Worm (Caenorhabditis elegans) whole organism, L4 larva: Measurements from ENCODE around the gene F54F2.6.
A peak's percentile ranks its signal among the peaks of the same experiment; 100 is the strongest.

Source experiments
- D1046.2 ChIP-seq: fragments of 200-800 bp; sonication (Bioruptor generic); IDR thresholded peaks from 2 replicates; pipeline ENCODE4 v1.3.6; 2022; ENCODE audit warnings: missing genetic modification characterization, missing compliant biosample characterization
- F26F4.8 ChIP-seq: fragments of 200-800 bp; sonication (Bioruptor generic); conservative IDR thresholded peaks from 2 replicates; pipeline ENCODE4 v1.3.6; 2022; ENCODE audit warnings: missing genetic modification characterization, missing compliant biosample characterization
- R02D3.7 ChIP-seq: fragments of 150-350 bp; sonication (generic microtip); optimal IDR thresholded peaks from 3 replicates; lab custom pipeline; 2014; ENCODE audit warnings: missing biosample characterization, missing genetic modification characterization
- T26A8.4 ChIP-seq: fragments of 200-800 bp; sonication (Bioruptor generic); IDR thresholded peaks from 2 replicates; pipeline ENCODE4 v1.3.6; 2022; ENCODE audit warnings: missing genetic modification characterization, missing compliant biosample characterization
- Y75B8A.6 ChIP-seq: fragments of 200-800 bp; sonication (Bioruptor generic); IDR thresholded peaks from 2 replicates; pipeline ENCODE4 v1.3.6; 2022; ENCODE audit warnings: missing genetic modification reagents, missing genetic modification characterization, missing compliant biosample characterization
- ZK337.2 ChIP-seq: fragments of 200-800 bp; sonication (Bioruptor generic); IDR thresholded peaks from 2 replicates; pipeline ENCODE4 v1.3.6; 2022; ENCODE audit warnings: missing genetic modification reagents, missing genetic modification characterization, missing compliant biosample characterization
- aha-1 ChIP-seq: fragments of 150-350 bp; peaks from one replicate; lab custom pipeline; 2014; ENCODE audit warnings: missing biosample characterization, missing genetic modification characterization
- ceh-28 ChIP-seq: fragments of 150-350 bp; optimal IDR thresholded peaks from 2 replicates; lab custom pipeline; 2014; ENCODE audit warnings: missing biosample characterization, missing genetic modification reagents, missing genetic modification characterization
- ceh-44 ChIP-seq: fragments of 200-800 bp; sonication (Bioruptor generic); IDR thresholded peaks from 2 replicates; pipeline ENCODE4 v1.3.6; 2022; ENCODE audit warnings: missing genetic modification reagents, missing genetic modification characterization, missing compliant biosample characterization
- ctbp-1 ChIP-seq: fragments of 200-800 bp; sonication (Bioruptor generic); IDR thresholded peaks from 2 replicates; pipeline ENCODE4 v1.3.6; 2022; ENCODE audit warnings: missing genetic modification reagents, missing genetic modification characterization, missing compliant biosample characterization
- duxl-1 ChIP-seq: sonication (generic microtip); optimal IDR thresholded peaks from 2 replicates; lab custom pipeline; 2016; ENCODE audit warnings: mild to moderate bottlenecking, missing genetic modification characterization, moderate library complexity, missing compliant biosample characterization; ENCODE audit not compliant: poor library complexity
- egl-43 ChIP-seq: fragments of 200-800 bp; sonication (Bioruptor generic); IDR thresholded peaks from 2 replicates; pipeline ENCODE4 v1.3.6; 2022; ENCODE audit warnings: missing genetic modification reagents, missing genetic modification characterization, missing compliant biosample characterization
- fkh-10 ChIP-seq: fragments of 150-350 bp; optimal IDR thresholded peaks from 2 replicates; lab custom pipeline; 2014; ENCODE audit warnings: missing biosample characterization, missing genetic modification reagents, missing genetic modification characterization
- hlh-30 ChIP-seq: sonication (generic microtip); optimal IDR thresholded peaks from 2 replicates; lab custom pipeline; 2017; ENCODE audit warnings: antibody characterized with exemption, mild to moderate bottlenecking, missing genetic modification characterization, missing compliant biosample characterization; ENCODE audit not compliant: insufficient read depth
- hmg-1.1 ChIP-seq: fragments of 200-800 bp; sonication (Bioruptor generic); IDR thresholded peaks from 2 replicates; pipeline ENCODE4 v1.3.6; 2022; ENCODE audit warnings: missing genetic modification reagents, missing genetic modification characterization, missing compliant biosample characterization
- lim-7 ChIP-seq: fragments of 200-800 bp; sonication (Bioruptor generic); IDR thresholded peaks from 2 replicates; pipeline ENCODE4 v1.3.6; 2022; ENCODE audit warnings: missing genetic modification characterization, missing compliant biosample characterization
- lin-15B ChIP-seq: fragments of 150-350 bp; sonication (generic microtip); optimal IDR thresholded peaks from 3 replicates; lab custom pipeline; 2014; ENCODE audit warnings: missing biosample characterization, missing genetic modification characterization
- lir-3 ChIP-seq: sonication (generic microtip); optimal IDR thresholded peaks from 2 replicates; lab custom pipeline; 2016; ENCODE audit warnings: mild to moderate bottlenecking, missing genetic modification characterization, missing compliant biosample characterization
- madf-5 ChIP-seq, 2 experiments: fragments of 200-800 bp; sonication (Bioruptor generic); IDR thresholded peaks; 2 replicates each; pipeline ENCODE4 v1.3.6; 2022; ENCODE audit warnings: missing compliant biosample characterization in 2 of 2, missing genetic modification characterization in 2 of 2
- mes-2 ChIP-seq: sonication (generic microtip); optimal IDR thresholded peaks from 2 replicates; lab custom pipeline; 2016; ENCODE audit warnings: missing genotype, mild to moderate bottlenecking, missing genetic modification characterization, missing compliant biosample characterization; ENCODE audit not compliant: poor library complexity, severe bottlenecking
- mxl-2 ChIP-seq: fragments of 200-800 bp; sonication (Bioruptor generic); conservative IDR thresholded peaks from 2 replicates; pipeline ENCODE4 v1.3.6; 2022; ENCODE audit warnings: missing genetic modification reagents, missing genetic modification characterization, missing compliant biosample characterization
- mxl-3 ChIP-seq: fragments of 200-800 bp; sonication (Bioruptor generic); optimal IDR thresholded peaks from 2 replicates; lab custom pipeline; 2018; ENCODE audit warnings: mild to moderate bottlenecking, missing genetic modification characterization, missing compliant biosample characterization
- nhr-10 ChIP-seq: fragments of 150-350 bp; optimal IDR thresholded peaks from 2 replicates; lab custom pipeline; 2014; ENCODE audit warnings: missing biosample characterization, missing genetic modification characterization
- nhr-41 ChIP-seq: fragments of 200-800 bp; sonication (Bioruptor generic); IDR thresholded peaks from 2 replicates; pipeline ENCODE4 v1.3.6; 2022; ENCODE audit warnings: missing genetic modification reagents, missing genetic modification characterization, missing compliant biosample characterization
- nhr-6 ChIP-seq: fragments of 150-350 bp; optimal IDR thresholded peaks from 2 replicates; lab custom pipeline; 2014; ENCODE audit warnings: missing biosample characterization, missing genetic modification characterization
- pha-4 ChIP-seq, 2 experiments: fragments of 150-350 bp in 1 of 2; fragments of 200-800 bp in 1 of 2; sonication (Bioruptor generic) in 1 of 2; IDR thresholded peaks in 1 of 2; optimal IDR thresholded peaks in 1 of 2; 2 replicates each; pipeline versions ENCODE4 v1.3.6 to Lab custom; 2014 to 2022; ENCODE audit warnings: missing genetic modification characterization in 2 of 2, missing genetic modification reagents in 2 of 2, missing biosample characterization in 1 of 2, missing compliant biosample characterization in 1 of 2
- skn-1 ChIP-seq: fragments of 150-350 bp; optimal IDR thresholded peaks from 2 replicates; lab custom pipeline; 2014; ENCODE audit warnings: missing biosample characterization, missing genetic modification characterization
- unc-39 ChIP-seq: sonication (generic microtip); optimal IDR thresholded peaks from 2 replicates; lab custom pipeline; 2017; ENCODE audit warnings: missing biosample characterization, missing genetic modification characterization
- unc-62 ChIP-seq, 3 experiments: fragments of 150-350 bp in 1 of 3; sonication (generic microtip); optimal IDR thresholded peaks in 2 of 3; peaks in 1 of 3; 1 replicate in 1 of 3; 2 replicates in 2 of 3; lab custom pipeline; 2014 to 2017; ENCODE audit warnings: missing biosample characterization in 3 of 3, missing genetic modification characterization in 3 of 3, missing genetic modification reagents in 3 of 3, missing genotype in 1 of 3
- vab-7 ChIP-seq: fragments of 200-800 bp; sonication (Bioruptor generic); IDR thresholded peaks from 2 replicates; pipeline ENCODE4 v1.3.6; 2022; ENCODE audit warnings: missing genetic modification reagents, missing genetic modification characterization, missing compliant biosample characterization
- zag-1 ChIP-seq: fragments of 150-350 bp; optimal IDR thresholded peaks from 2 replicates; lab custom pipeline; 2014; ENCODE audit warnings: missing biosample characterization, missing genetic modification characterization
- zfp-2 ChIP-seq: sonication (generic microtip); optimal IDR thresholded peaks from 2 replicates; lab custom pipeline; 2016; ENCODE audit warnings: mild to moderate bottlenecking, missing genetic modification characterization, missing compliant biosample characterization
- zfp-3 ChIP-seq: fragments of 200-800 bp; sonication (Bioruptor generic); conservative IDR thresholded peaks from 2 replicates; pipeline ENCODE4 v1.3.6; 2022; ENCODE audit warnings: missing genetic modification reagents, missing genetic modification characterization, missing compliant biosample characterization
- zip-2 ChIP-seq: fragments of 150-350 bp; optimal IDR thresholded peaks from 2 replicates; lab custom pipeline; 2014; ENCODE audit warnings: missing biosample characterization, missing genetic modification characterization
- ztf-7 ChIP-seq: fragments of 150-350 bp; optimal IDR thresholded peaks from 2 replicates; lab custom pipeline; 2014; ENCODE audit warnings: missing biosample characterization, missing genetic modification characterization

Gene F54F2.6

DNA sequence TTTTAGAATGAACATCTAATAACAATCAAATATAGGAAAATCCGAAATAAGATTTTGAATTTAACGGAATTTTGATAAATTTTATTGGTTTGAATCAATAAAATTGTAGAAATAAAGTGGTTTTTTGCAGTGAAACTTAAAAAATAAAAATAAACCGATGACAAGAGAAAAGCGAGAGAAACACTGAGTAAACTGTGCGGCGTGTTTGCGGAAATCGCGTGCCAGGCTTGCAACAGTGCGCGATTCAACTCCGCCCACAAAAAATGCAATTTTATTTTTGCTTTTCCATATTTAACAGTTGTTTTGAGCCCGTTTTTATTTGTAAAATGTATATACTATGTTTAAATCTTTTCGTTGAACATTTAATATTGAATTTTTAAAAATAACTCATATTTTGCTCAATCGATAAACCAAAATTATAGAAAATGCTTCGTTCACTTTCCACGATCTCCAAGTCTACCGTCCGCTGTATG lies 32.6 kb downstream of the F54F2.6 start, which contains the start of gene mtss-1 (continued):
- peak; percentile 39; the same call in 1 of the 2 replicates for TF ChIP-seq pha-4 (GFP tag; IDR thresholded peaks at IDR 0.05; lab: Robert Waterston, UW)
- TF ChIP-seq pha-4 (tag; optimal IDR thresholded peaks at IDR 0.05; lab: Kevin White, UChicago): no peak
- TF ChIP-seq madf-5 (GFP tag; IDR thresholded peaks at IDR 0.05; lab: Robert Waterston, UW): no peak
- TF ChIP-seq egl-43 (GFP tag; lab: Robert Waterston, UW): no peak
- TF ChIP-seq ZK337.2 (GFP tag; lab: Robert Waterston, UW): no peak
- no peak for TF ChIP-seq vab-7
- no peak for TF ChIP-seq ceh-44 (GFP tag; lab: Robert Waterston, UW)
- TF ChIP-seq nhr-41 (GFP tag; lab: Robert Waterston, UW): no peak
- TF ChIP-seq mxl-3 (GFP tag; lab: Kevin White, UChicago): peak; percentile 13
- TF ChIP-seq Y75B8A.6 (GFP tag; lab: Robert Waterston, UW): no peak
- no peak for TF ChIP-seq nhr-10
- TF ChIP-seq mes-2: peak; percentile 86
- TF ChIP-seq lin-15B (tag; lab: Kevin White, UChicago): no peak
- no peak for TF ChIP-seq ceh-28 (tag; lab: Kevin White, UChicago)
- peak; percentile 65 for TF ChIP-seq hmg-1.1
- peak; percentile 51 for TF ChIP-seq ztf-7 (tag; lab: Kevin White, UChicago)
- TF ChIP-seq zfp-3: no peak
- 0 out of 2 replicates have a peak, but pooled peaks have one; percentile 35 for TF ChIP-seq T26A8.4 (GFP tag; lab: Robert Waterston, UW)
- TF ChIP-seq skn-1: no peak
- no peak for TF ChIP-seq mxl-2 (GFP tag; lab: Robert Waterston, UW)
- TF ChIP-seq unc-62 (GFP tag; optimal IDR thresholded peaks at IDR 0.05 in 1 of 2; lab: Kevin White, UChicago): no peak
- TF ChIP-seq unc-62 (tag; optimal IDR thresholded peaks at IDR 0.05; lab: Kevin White, UChicago): no peak
- no peak for TF ChIP-seq lir-3 (tag; lab: Kevin White, UChicago)
- no peak for TF ChIP-seq zfp-2 (tag; lab: Kevin White, UChicago)
- TF ChIP-seq nhr-6 (tag; lab: Kevin White, UChicago): peak; percentile 11
- no peak for TF ChIP-seq ctbp-1
- no peak for TF ChIP-seq fkh-10 (GFP tag; lab: Kevin White, UChicago)
- TF ChIP-seq unc-39 (tag; lab: Kevin White, UChicago): no peak
- TF ChIP-seq lim-7 (GFP tag; lab: Robert Waterston, UW): no peak
- peak; percentile 51 for TF ChIP-seq duxl-1 (tag; lab: Kevin White, UChicago)
- TF ChIP-seq F26F4.8: no peak
- TF ChIP-seq D1046.2: no peak

DNA sequence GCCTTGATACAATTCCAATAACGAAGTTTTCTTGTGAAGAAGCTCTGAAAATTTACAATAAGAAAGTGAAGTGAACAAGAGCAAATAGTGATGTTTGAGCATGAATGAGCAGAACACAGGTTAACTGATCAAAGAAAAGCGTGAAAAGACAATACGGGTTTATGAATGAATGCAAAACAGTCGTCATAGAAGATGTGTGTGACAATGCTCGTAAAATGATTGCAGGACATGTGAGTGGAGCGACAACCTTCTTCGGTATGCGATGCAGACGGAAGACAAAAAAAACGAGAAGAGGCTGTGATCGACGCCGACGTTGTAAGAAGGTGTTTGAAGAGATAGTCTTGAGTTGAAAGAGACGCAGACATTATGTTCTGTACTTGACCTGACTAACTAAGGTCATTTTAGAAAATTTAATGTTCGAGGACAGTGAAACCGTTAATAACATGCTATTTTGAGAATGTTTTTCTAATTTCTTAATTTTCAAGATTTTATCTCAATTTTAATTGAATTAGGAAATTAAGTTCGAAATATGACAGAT lies 33.1 kb downstream of the F54F2.6 start, which contains the start of gene mig-22:
Gene mig-22, minus strand, starts transcription at position 51 of the 538 bp plus-strand sequence.
- TF ChIP-seq aha-1 (tag; lab: Kevin White, UChicago) (peak; percentile 85), zag-1 (tag; lab: Kevin White, UChicago) (no peak), unc-62 (GFP tag; optimal IDR thresholded peaks at IDR 0.05 in 1 of 2; lab: Kevin White, UChicago) (peak in 1 of 2 experiments; percentile 83), unc-62 (tag; optimal IDR thresholded peaks at IDR 0.05; lab: Kevin White, UChicago) (no peak), R02D3.7 (tag; lab: Kevin White, UChicago) (no peak), mxl-3 (GFP tag; lab: Kevin White, UChicago) (peak; percentile 38), hlh-30 (tag; lab: Kevin White, UChicago) (peak; percentile 24)

DNA sequence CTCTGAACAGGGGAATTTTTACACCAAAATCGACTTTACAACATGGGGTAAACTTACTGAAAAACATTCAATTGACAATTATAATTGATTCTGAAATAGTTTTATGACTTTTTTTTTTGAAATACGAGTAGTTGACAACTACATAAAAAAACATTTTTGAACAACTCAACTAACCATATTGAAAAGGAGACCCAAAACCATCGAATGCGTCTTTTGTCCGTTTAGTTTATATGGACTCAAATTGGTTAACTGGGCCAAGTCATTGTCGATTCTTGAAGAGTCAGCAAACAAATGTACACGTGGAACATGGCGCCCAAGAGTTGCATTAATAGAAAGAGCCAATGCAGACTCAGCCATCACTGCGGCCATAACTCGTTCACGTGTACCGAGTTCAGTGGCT lies 34.0 kb downstream of the F54F2.6 start:
- TF ChIP-seq zip-2 (tag; lab: Kevin White, UChicago) (no peak), aha-1 (tag; lab: Kevin White, UChicago) (peak; percentile 94)
